Worm (Caenorhabditis elegans) whole organism, young adult: ENCODE data around the gene gpdh-2.
A peak's percentile ranks its signal among the peaks of the same experiment; 100 is the strongest.

Source experiments
- B0019.2 ChIP-seq: fragments of 200-800 bp; sonication (Bioruptor generic); conservative IDR thresholded peaks from 2 replicates; pipeline ENCODE4 v1.3.6; 2022; ENCODE audit warnings: missing genetic modification reagents, missing genetic modification characterization, missing compliant biosample characterization
- C17E4.6 ChIP-seq: fragments of 200-800 bp; sonication (Bioruptor generic); IDR thresholded peaks from 2 replicates; pipeline ENCODE4 v1.3.6; 2022; ENCODE audit warnings: missing genetic modification reagents, missing genetic modification characterization, missing compliant biosample characterization
- F57C9.4 ChIP-seq: sonication (generic microtip); optimal IDR thresholded peaks from 2 replicates; lab custom pipeline; 2017; ENCODE audit warnings: mild to moderate bottlenecking, missing genetic modification characterization, missing compliant biosample characterization
- Y53G8AR.9 ChIP-seq: fragments of 200-800 bp; sonication (Bioruptor generic); conservative IDR thresholded peaks from 2 replicates; pipeline ENCODE4 v1.3.6; 2022; ENCODE audit warnings: missing genetic modification reagents, missing genetic modification characterization, missing compliant biosample characterization
- Y56A3A.18 ChIP-seq: fragments of 200-800 bp; sonication (Bioruptor generic); IDR thresholded peaks from 2 replicates; pipeline ENCODE4 v1.3.6; 2022; ENCODE audit warnings: missing genetic modification reagents, missing genetic modification characterization, missing compliant biosample characterization
- Y95B8A.8 ChIP-seq: fragments of 200-800 bp; sonication (Bioruptor generic); IDR thresholded peaks from 2 replicates; pipeline ENCODE4 v1.3.6; 2022; ENCODE audit warnings: missing genetic modification reagents, missing genetic modification characterization, missing compliant biosample characterization
- atf-7 ChIP-seq: sonication (generic microtip); optimal IDR thresholded peaks from 2 replicates; lab custom pipeline; 2017; ENCODE audit warnings: mild to moderate bottlenecking, missing genetic modification characterization, missing compliant biosample characterization
- attf-6 ChIP-seq: fragments of 200-800 bp; sonication (Bioruptor generic); IDR thresholded peaks from 2 replicates; pipeline ENCODE4 v1.3.6; 2022; ENCODE audit warnings: missing genetic modification reagents, missing genetic modification characterization, missing compliant biosample characterization
- ceh-27 ChIP-seq: fragments of 200-800 bp; sonication (Bioruptor generic); optimal IDR thresholded peaks from 2 replicates; lab custom pipeline; 2018; ENCODE audit warnings: mild to moderate bottlenecking, missing genetic modification characterization, moderate library complexity, missing compliant biosample characterization
- hlh-26 ChIP-seq: fragments of 200-800 bp; sonication (Bioruptor generic); conservative IDR thresholded peaks from 2 replicates; pipeline ENCODE4 v1.3.6; 2022; ENCODE audit warnings: missing genetic modification reagents, missing genetic modification characterization, missing compliant biosample characterization
- lir-1 ChIP-seq: fragments of 200-800 bp; sonication (Bioruptor generic); conservative IDR thresholded peaks from 2 replicates; pipeline ENCODE4 v1.3.6; 2022; ENCODE audit warnings: missing genetic modification reagents, missing genetic modification characterization, missing compliant biosample characterization
- lsl-1 ChIP-seq: fragments of 200-800 bp; sonication (Bioruptor generic); optimal IDR thresholded peaks from 2 replicates; lab custom pipeline; 2018; ENCODE audit warnings: mild to moderate bottlenecking, missing genetic modification characterization, moderate library complexity, missing compliant biosample characterization
- mes-4 ChIP-seq: sonication (generic microtip); optimal IDR thresholded peaks from 2 replicates; lab custom pipeline; 2016; ENCODE audit warnings: missing genotype, missing genetic modification characterization, missing compliant biosample characterization
- mxl-1 ChIP-seq: sonication (generic microtip); optimal IDR thresholded peaks from 2 replicates; lab custom pipeline; 2016; ENCODE audit warnings: missing genetic modification characterization, missing compliant biosample characterization
- pbrm-1 ChIP-seq: fragments of 200-800 bp; sonication (Bioruptor generic); IDR thresholded peaks from 2 replicates; pipeline ENCODE4 v1.3.6; 2022; ENCODE audit warnings: missing genetic modification reagents, missing genetic modification characterization, missing compliant biosample characterization
- repo-1 ChIP-seq: sonication (generic microtip); optimal IDR thresholded peaks from 2 replicates; lab custom pipeline; 2017; ENCODE audit warnings: mild to moderate bottlenecking, missing genetic modification characterization, missing compliant biosample characterization
- zim-3 ChIP-seq: sonication (generic microtip); optimal IDR thresholded peaks from 2 replicates; lab custom pipeline; 2017; ENCODE audit warnings: mild to moderate bottlenecking, missing genetic modification characterization, moderate library complexity, missing compliant biosample characterization
- ztf-3 ChIP-seq: fragments of 200-800 bp; sonication (Bioruptor generic); optimal IDR thresholded peaks from 2 replicates; lab custom pipeline; 2018; ENCODE audit warnings: mild to moderate bottlenecking, missing genetic modification characterization, missing compliant biosample characterization

Gene gpdh-2

DNA sequence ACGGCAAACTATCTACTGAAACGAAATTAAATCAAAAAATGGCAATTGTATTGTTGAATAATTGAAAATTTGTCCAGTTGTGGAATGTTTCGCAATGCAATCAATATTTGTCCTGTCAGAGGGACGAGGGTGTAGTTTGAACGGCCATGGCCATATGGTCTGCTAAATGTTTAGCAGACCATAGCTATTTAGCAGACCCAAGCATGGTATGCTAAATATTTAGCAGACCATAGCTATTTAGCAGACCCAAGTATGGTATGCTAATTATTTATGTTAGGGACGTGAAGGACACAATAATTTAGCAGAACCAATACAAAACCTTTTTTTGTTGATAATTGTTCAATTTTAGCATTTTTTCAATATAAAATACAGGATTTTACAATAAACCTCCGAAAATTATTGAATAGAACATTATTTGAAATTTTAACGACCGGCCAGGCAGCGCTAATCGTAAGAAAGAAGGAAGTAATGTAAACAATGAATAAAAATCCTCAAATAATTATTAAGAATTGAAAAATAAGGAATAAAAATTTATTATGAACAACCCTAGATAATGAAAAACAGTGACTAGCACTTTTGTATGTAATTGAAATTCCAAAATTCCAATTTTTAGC, 53.9 kb downstream of the gpdh-2 start, which contains the start of gene riok-3 (continued):
- peak; percentile 19 for TF ChIP-seq ztf-3
- TF ChIP-seq Y53G8AR.9 (GFP tag; lab: Robert Waterston, UW): peak; percentile 75
- TF ChIP-seq lir-1: no peak
- TF ChIP-seq F57C9.4 (tag; lab: Kevin White, UChicago): peak; percentile 41
- no peak for TF ChIP-seq atf-7
- peak; percentile 40; the same call in 1 of the 2 replicates for TF ChIP-seq Y95B8A.8
- TF ChIP-seq pbrm-1 (GFP tag; lab: Robert Waterston, UW): peak; percentile 49; the same call in 1 of the 2 replicates
- TF ChIP-seq lsl-1 (GFP tag; lab: Kevin White, UChicago): no peak
- TF ChIP-seq repo-1 (tag; lab: Kevin White, UChicago): peak; percentile 77
- TF ChIP-seq Y56A3A.18 (GFP tag; lab: Robert Waterston, UW): peak; percentile 10; the same call in 1 of the 2 replicates
- TF ChIP-seq attf-6 (GFP tag; lab: Robert Waterston, UW): no peak
- no peak for TF ChIP-seq B0019.2 (GFP tag; lab: Robert Waterston, UW)
- no peak for TF ChIP-seq C17E4.6
- TF ChIP-seq hlh-26 (GFP tag; lab: Robert Waterston, UW): no peak
- no peak for TF ChIP-seq mxl-1 (tag; lab: Kevin White, UChicago)
- TF ChIP-seq zim-3: peak; percentile 67
- TF ChIP-seq ceh-27 (GFP tag; lab: Kevin White, UChicago): no peak
- no peak for TF ChIP-seq mes-4
